Worm (Caenorhabditis elegans) whole organism, late embryonic: ENCODE measurements around the gene K12H4.6.

Experiments used
- F13H6.1 ChIP-seq: sonication (generic microtip); optimal IDR thresholded peaks from 2 replicates; lab custom pipeline; 2016; ENCODE audit warnings: missing genetic modification characterization, missing compliant biosample characterization
- T23F11.4 ChIP-seq: fragments of 200-800 bp; sonication (Bioruptor generic); optimal IDR thresholded peaks from 2 replicates; lab custom pipeline; 2018; ENCODE audit warnings: mild to moderate bottlenecking, missing genetic modification characterization, missing compliant biosample characterization
- ama-1 ChIP-seq: fragments of 150-350 bp; optimal IDR thresholded peaks from 2 replicates; lab custom pipeline; 2014
- ceh-2 ChIP-seq: sonication (generic microtip); optimal IDR thresholded peaks from 2 replicates; lab custom pipeline; 2016; ENCODE audit warnings: missing genotype, missing genetic modification characterization, missing compliant biosample characterization
- ceh-30 ChIP-seq: fragments of 150-350 bp; optimal IDR thresholded peaks from 2 replicates; lab custom pipeline; 2014; ENCODE audit warnings: missing biosample characterization, missing genetic modification characterization
- elt-2 ChIP-seq: sonication (generic microtip); optimal IDR thresholded peaks from 2 replicates; lab custom pipeline; 2016; ENCODE audit warnings: missing genetic modification reagents, missing genetic modification characterization, missing compliant biosample characterization
- fkh-10 ChIP-seq: fragments of 150-350 bp; optimal IDR thresholded peaks from 2 replicates; lab custom pipeline; 2014; ENCODE audit warnings: missing biosample characterization, missing genetic modification reagents, missing genetic modification characterization
- hlh-6 ChIP-seq: sonication (generic microtip); optimal IDR thresholded peaks from 2 replicates; lab custom pipeline; 2016; ENCODE audit warnings: missing genotype, missing genetic modification characterization, missing compliant biosample characterization
- nhr-11 ChIP-seq: fragments of 150-350 bp; optimal IDR thresholded peaks from 2 replicates; lab custom pipeline; 2014; ENCODE audit warnings: missing biosample characterization, missing genetic modification characterization
- pha-4 ChIP-seq: fragments of 150-350 bp; optimal IDR thresholded peaks from 2 replicates; lab custom pipeline; 2018; ENCODE audit warnings: missing biosample characterization, missing genetic modification reagents, missing genetic modification characterization
- ref-2 ChIP-seq: sonication (generic microtip); optimal IDR thresholded peaks from 2 replicates; lab custom pipeline; 2016; ENCODE audit warnings: missing genetic modification characterization, missing compliant biosample characterization
- rnt-1 ChIP-seq: sonication (generic microtip); optimal IDR thresholded peaks from 2 replicates; lab custom pipeline; 2016; ENCODE audit warnings: missing genetic modification characterization, missing compliant biosample characterization
- unc-3 ChIP-seq, 2 experiments: fragments of 200-800 bp in 1 of 2; sonication (Bioruptor generic) in 1 of 2; sonication (generic microtip) in 1 of 2; conservative IDR thresholded peaks in 1 of 2; optimal IDR thresholded peaks in 1 of 2; 2 replicates each; pipeline versions ENCODE4 v1.3.6 to Lab custom; 2016 to 2022; ENCODE audit warnings: missing compliant biosample characterization in 2 of 2, missing genetic modification characterization in 2 of 2, missing genetic modification reagents in 1 of 2
- unc-86 ChIP-seq: sonication (generic microtip); optimal IDR thresholded peaks from 2 replicates; lab custom pipeline; 2016; ENCODE audit warnings: missing genetic modification characterization, missing compliant biosample characterization

- TF ChIP-seq elt-2 (tag; lab: Kevin White, UChicago) (no peak), pha-4 (tag; lab: Kevin White, UChicago) (no peak), ref-2 (tag; lab: Kevin White, UChicago) (no peak), ceh-30 (peak; percentile 25), fkh-10 (no peak), ceh-2 (tag; lab: Kevin White, UChicago) (no peak), nhr-11 (no peak), ama-1 (lab: Kevin White, UChicago) (no peak), rnt-1 (tag; lab: Kevin White, UChicago) (no peak), T23F11.4 (GFP tag; lab: Kevin White, UChicago) (no peak), unc-3 (GFP tag; conservative IDR thresholded peaks at IDR 0.05; lab: Robert Waterston, UW) (no peak), unc-3 (tag; optimal IDR thresholded peaks at IDR 0.05; lab: Kevin White, UChicago) (no peak), unc-86 (tag; lab: Kevin White, UChicago) (no peak), F13H6.1 (tag; lab: Kevin White, UChicago) (no peak), hlh-6 (tag; lab: Kevin White, UChicago) (no peak)
Measured at ce11 chrIII:8085355-8085754, 42.7 kb upstream of the K12H4.6 start, which contains the start of the genes K06H7.7 and grp-1.
